Fruit fly (Drosophila melanogaster): ENCODE results near the gene Stt3A.

Gene Stt3A

DNA sequence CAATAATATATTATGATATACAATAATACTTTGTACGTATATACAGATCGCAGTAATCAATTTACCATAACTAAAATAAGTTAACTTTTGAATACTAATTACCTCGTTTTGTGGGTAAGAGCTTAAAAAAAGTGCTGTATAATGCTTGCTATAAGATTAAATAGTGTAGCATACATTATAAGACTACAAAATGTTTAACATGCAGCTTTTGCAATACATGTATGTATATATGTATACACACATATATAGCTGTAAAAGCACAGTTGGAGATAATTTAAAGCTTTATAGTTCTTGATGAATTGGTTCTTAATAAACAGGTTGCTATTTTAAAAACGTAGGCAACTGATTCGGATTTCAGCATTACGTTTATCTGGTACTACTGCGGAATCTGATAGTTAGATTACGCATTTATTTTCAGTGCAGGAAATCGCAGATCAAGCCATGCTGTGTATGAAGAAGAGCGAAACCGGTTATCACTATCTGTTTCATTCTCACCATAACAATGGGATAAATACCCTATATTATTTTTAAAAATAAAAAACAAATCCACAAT is 9.4 kb downstream of the Stt3A start (continued):
- no peak for TF ChIP-seq Dip2 (GFP tag; IDR thresholded peaks at IDR 0.05)
- peak; percentile 33 for TF ChIP-seq grn (GFP tag; optimal IDR thresholded peaks at IDR 0.05)
- TF ChIP-seq dati (GFP tag; IDR thresholded peaks at IDR 0.05): no peak
- no peak for TF ChIP-seq CG2875 (GFP tag; optimal IDR thresholded peaks at IDR 0.05)
- TF ChIP-seq zf30C (GFP tag; optimal IDR thresholded peaks at IDR 0.05): peak; percentile 80
- peak; percentile 32 for TF ChIP-seq CG13894 (tag; optimal IDR thresholded peaks at IDR 0.05)
- no peak for TF ChIP-seq Hmx (GFP tag; optimal IDR thresholded peaks at IDR 0.05)
- TF ChIP-seq Elba2 (GFP tag; optimal IDR thresholded peaks at IDR 0.05): no peak
- TF ChIP-seq CG3838 (GFP tag; optimal IDR thresholded peaks at IDR 0.05): no peak
- no peak for TF ChIP-seq Max (GFP tag; optimal IDR thresholded peaks at IDR 0.05)
- TF ChIP-seq CG14014 (GFP tag; IDR thresholded peaks at IDR 0.05): peak; percentile 9; the same call in 1 of the 2 replicates
- no peak for TF ChIP-seq CG8290 (GFP tag; optimal IDR thresholded peaks at IDR 0.05)
- TF ChIP-seq CG8290 (tag; optimal IDR thresholded peaks at IDR 0.05): peak in 1 of 2 experiments; percentile 77
- TF ChIP-seq Fer3 (tag; optimal IDR thresholded peaks at IDR 0.05): no peak
- no peak for TF ChIP-seq ttk (GFP tag; IDR thresholded peaks at IDR 0.05)
- no peak for TF ChIP-seq Chrac-16 (GFP tag; optimal IDR thresholded peaks at IDR 0.05)
- no peak for TF ChIP-seq sisA (GFP tag; IDR thresholded peaks at IDR 0.05)
- TF ChIP-seq Rfx (GFP tag; IDR thresholded peaks at IDR 0.05): no peak; the same call in 1 of the 2 replicates
- no peak for TF ChIP-seq CG11247 (GFP tag; IDR thresholded peaks at IDR 0.05)
- TF ChIP-seq Jarid2 (GFP tag; optimal IDR thresholded peaks at IDR 0.05): no peak
- TF ChIP-seq Pdp1 (GFP tag; optimal IDR thresholded peaks at IDR 0.05): peak in 1 of 2 experiments; percentile 2
- TF ChIP-seq wdn (GFP tag; IDR thresholded peaks at IDR 0.05): no peak
- no peak for TF ChIP-seq Nf-YC (tag; optimal IDR thresholded peaks at IDR 0.05)
- TF ChIP-seq CG10543 (GFP tag; optimal IDR thresholded peaks at IDR 0.05): no peak
- no peak for TF ChIP-seq z (GFP tag; IDR thresholded peaks at IDR 0.05)
- no peak for TF ChIP-seq bbx (GFP tag; IDR thresholded peaks at IDR 0.05; ENCODE audit: partially characterized antibody)
- no peak for TF ChIP-seq dysf (GFP tag; IDR thresholded peaks at IDR 0.05)
- TF ChIP-seq CG32532 (GFP tag; IDR thresholded peaks at IDR 0.05): peak; percentile 4
- TF ChIP-seq gfzf (GFP tag; optimal IDR thresholded peaks at IDR 0.05): peak; percentile 37
- 0 out of 4 replicates have a peak, but pooled peaks have one; percentile 49 for TF ChIP-seq chinmo (GFP tag; IDR thresholded peaks at IDR 0.05; ENCODE audit: partially characterized antibody)
- TF ChIP-seq CG12769 (tag; optimal IDR thresholded peaks at IDR 0.05): peak; percentile 37
- no peak for TF ChIP-seq tin (GFP tag; optimal IDR thresholded peaks at IDR 0.05)
- TF ChIP-seq Mad (GFP tag; optimal IDR thresholded peaks at IDR 0.05): no peak
- no peak for TF ChIP-seq Nf-YA (GFP tag; IDR thresholded peaks at IDR 0.05)
- TF ChIP-seq tup (GFP tag; optimal IDR thresholded peaks at IDR 0.05): no peak
- no peak for TF ChIP-seq tap (tag; optimal IDR thresholded peaks at IDR 0.05)
- no peak for TF ChIP-seq Camta (GFP tag; optimal IDR thresholded peaks at IDR 0.05)
- no peak for TF ChIP-seq emc (GFP tag; optimal IDR thresholded peaks at IDR 0.05)
- TF ChIP-seq crol (GFP tag; IDR thresholded peaks at IDR 0.05): no peak
- TF ChIP-seq NK7.1 (GFP tag; optimal IDR thresholded peaks at IDR 0.05): no peak
- TF ChIP-seq Trl (optimal IDR thresholded peaks at IDR 0.05): no peak
- TF ChIP-seq Trl (GFP tag; optimal IDR thresholded peaks at IDR 0.05): no peak
- no peak for TF ChIP-seq amos (GFP tag; IDR thresholded peaks at IDR 0.05; ENCODE audit: partially characterized antibody)
- TF ChIP-seq Med (GFP tag): peak; percentile 85
- peak; percentile 97 for TF ChIP-seq CG15514 (GFP tag; optimal IDR thresholded peaks at IDR 0.05)
- peak; percentile 4 for TF ChIP-seq mirr (GFP tag; optimal IDR thresholded peaks at IDR 0.05)
- no peak for TF ChIP-seq CG10366 (GFP tag; IDR thresholded peaks at IDR 0.05)
- TF ChIP-seq CG10431 (GFP tag; optimal IDR thresholded peaks at IDR 0.05): no peak
- no peak for TF ChIP-seq CG13775 (GFP tag; optimal IDR thresholded peaks at IDR 0.05)
- peak; percentile 16 for TF ChIP-seq nom (GFP tag; optimal IDR thresholded peaks at IDR 0.05)
- no peak for TF ChIP-seq CG33557 (GFP tag; optimal IDR thresholded peaks at IDR 0.05)
